Fruit fly (Drosophila melanogaster) whole organism, pupa: ENCODE measurements around the gene Rfx.

ENCODE experiments used
- CG10348 ChIP-seq: fragments of 200-800 bp; sonication (Bioruptor generic); IDR thresholded peaks from 2 replicates; pipeline ENCODE4 v1.3.6; 2022; ENCODE audit warnings: missing biosample characterization, missing genetic modification characterization
- CG12605 ChIP-seq: fragments of 200-800 bp; sonication (Bioruptor generic); IDR thresholded peaks from 2 replicates; pipeline ENCODE4 v1.3.6; 2022; ENCODE audit warnings: missing biosample characterization, missing genetic modification characterization
- CG13204 ChIP-seq: fragments of 200-800 bp; sonication (Bioruptor generic); optimal IDR thresholded peaks from 2 replicates; lab custom pipeline; 2018; ENCODE audit warnings: missing biosample characterization, mild to moderate bottlenecking, missing genetic modification characterization, moderate library complexity
- CG14655 ChIP-seq: fragments of 200-800 bp; sonication (Bioruptor generic); optimal IDR thresholded peaks from 3 replicates; lab custom pipeline; 2017; ENCODE audit warnings: mild to moderate bottlenecking, missing biosample characterization, missing genetic modification reagents, missing genetic modification characterization
- CG15710 ChIP-seq: fragments of 200-800 bp; sonication (Bioruptor generic); optimal IDR thresholded peaks from 2 replicates; lab custom pipeline; 2018; ENCODE audit warnings: missing biosample characterization, mild to moderate bottlenecking, missing genetic modification characterization, moderate library complexity
- CG17806 ChIP-seq: fragments of 200-800 bp; sonication (Bioruptor generic); optimal IDR thresholded peaks from 2 replicates; lab custom pipeline; 2018; ENCODE audit warnings: missing biosample characterization, mild to moderate bottlenecking, missing genetic modification characterization, moderate library complexity
- CG32121 ChIP-seq: fragments of 200-800 bp; sonication (Bioruptor generic); IDR thresholded peaks from 2 replicates; pipeline ENCODE4 v1.3.6; 2022; ENCODE audit warnings: missing biosample characterization, missing genetic modification characterization
- CG34367 ChIP-seq: fragments of 200-800 bp; sonication (Bioruptor generic); optimal IDR thresholded peaks from 2 replicates; lab custom pipeline; 2018; ENCODE audit warnings: missing biosample characterization, mild to moderate bottlenecking, missing genetic modification characterization
- CG4496 ChIP-seq: fragments of 200-800 bp; sonication (Bioruptor generic); IDR thresholded peaks from 3 replicates; pipeline ENCODE4 v1.3.6; 2022; ENCODE audit warnings: missing biosample characterization, missing genetic modification characterization
- CG8159 ChIP-seq: fragments of 200-800 bp; sonication (Bioruptor generic); optimal IDR thresholded peaks from 3 replicates; lab custom pipeline; 2018; ENCODE audit warnings: missing biosample characterization, mild to moderate bottlenecking, missing genetic modification characterization, moderate library complexity
- CG8301 ChIP-seq: fragments of 200-800 bp; sonication (Bioruptor generic); optimal IDR thresholded peaks from 2 replicates; lab custom pipeline; 2018; ENCODE audit warnings: missing biosample characterization, mild to moderate bottlenecking, missing genetic modification characterization
- CG9948 ChIP-seq: fragments of 200-800 bp; sonication (Bioruptor generic); optimal IDR thresholded peaks from 2 replicates; lab custom pipeline; 2018; ENCODE audit warnings: missing biosample characterization, mild to moderate bottlenecking, missing genetic modification characterization, moderate library complexity
- D1 ChIP-seq: fragments of 200-800 bp; sonication (Bioruptor generic); optimal IDR thresholded peaks from 2 replicates; lab custom pipeline; 2018; ENCODE audit warnings: missing biosample characterization, mild to moderate bottlenecking, missing genetic modification characterization, moderate library complexity
- EcR ChIP-seq: fragments of 200-800 bp; sonication (Bioruptor generic); optimal IDR thresholded peaks from 3 replicates; lab custom pipeline; 2019; ENCODE audit warnings: missing biosample characterization, missing genetic modification characterization, mild to moderate bottlenecking, moderate library complexity, missing genetic modification reagents
- Ets98B ChIP-seq: fragments of 200-800 bp; sonication (Bioruptor generic); IDR thresholded peaks from 2 replicates; pipeline ENCODE4 v1.3.6; 2022; ENCODE audit warnings: missing biosample characterization, missing genetic modification characterization
- Pif1A ChIP-seq: fragments of 200-800 bp; sonication (Bioruptor generic); optimal IDR thresholded peaks from 3 replicates; lab custom pipeline; 2016; ENCODE audit warnings: missing biosample characterization, missing genetic modification characterization
- Pif1B ChIP-seq: fragments of 200-800 bp; sonication (Bioruptor generic); optimal IDR thresholded peaks from 3 replicates; lab custom pipeline; 2016; ENCODE audit warnings: missing biosample characterization, missing genetic modification characterization
- Snoo ChIP-seq: fragments of 200-800 bp; sonication (Bioruptor generic); optimal IDR thresholded peaks from 3 replicates; lab custom pipeline; 2017; ENCODE audit warnings: missing biosample characterization, mild to moderate bottlenecking, missing genetic modification characterization, inconsistent platforms
- fd96Ca ChIP-seq: fragments of 200-800 bp; sonication (Bioruptor generic); IDR thresholded peaks from 3 replicates; pipeline ENCODE4 v1.3.6; 2022; ENCODE audit warnings: missing biosample characterization, missing genetic modification characterization
- gl ChIP-seq: fragments of 200-800 bp; sonication (Bioruptor generic); optimal IDR thresholded peaks from 2 replicates; lab custom pipeline; 2018; ENCODE audit warnings: missing biosample characterization, mild to moderate bottlenecking, missing genetic modification characterization
- rn ChIP-seq: fragments of 200-800 bp; sonication (Bioruptor generic); IDR thresholded peaks from 2 replicates; pipeline ENCODE4 v1.3.6; 2022; ENCODE audit warnings: missing biosample characterization, missing genetic modification characterization

Gene Rfx

dm6 chr3R:10389027-10389465 lies 11.2 kb upstream of the Rfx start:
- TF ChIP-seq rn (GFP tag; lab: Robert Waterston, UW) (no peak), EcR (GFP tag; lab: Kevin White, UChicago) (peak; percentile 19), gl (tag; lab: Kevin White, UChicago) (peak; percentile 5), CG8159 (tag; lab: Kevin White, UChicago) (no peak), CG13204 (peak; percentile 45), CG15710 (no peak), Pif1B (no peak)

dm6 chr3R:10388128-10389026 lies 10.5 kb upstream of the Rfx start, which contains the start of gene cwo:
Gene cwo, plus strand, starts transcription at chr3R:10388258.
- TF ChIP-seq EcR (GFP tag; lab: Kevin White, UChicago) (no peak), CG8301 (no peak), Pif1A (GFP tag; lab: Kevin White, UChicago) (no peak), Ets98B (no peak), rn (GFP tag; lab: Robert Waterston, UW) (no peak), CG10348 (GFP tag; lab: Robert Waterston, UW) (no peak), gl (tag; lab: Kevin White, UChicago) (no peak), Pif1B (no peak), CG9948 (tag; lab: Kevin White, UChicago) (no peak), CG14655 (GFP tag; lab: Kevin White, UChicago) (no peak), CG15710 (no peak), CG4496 (GFP tag; lab: Robert Waterston, UW) (no peak)

DNA sequence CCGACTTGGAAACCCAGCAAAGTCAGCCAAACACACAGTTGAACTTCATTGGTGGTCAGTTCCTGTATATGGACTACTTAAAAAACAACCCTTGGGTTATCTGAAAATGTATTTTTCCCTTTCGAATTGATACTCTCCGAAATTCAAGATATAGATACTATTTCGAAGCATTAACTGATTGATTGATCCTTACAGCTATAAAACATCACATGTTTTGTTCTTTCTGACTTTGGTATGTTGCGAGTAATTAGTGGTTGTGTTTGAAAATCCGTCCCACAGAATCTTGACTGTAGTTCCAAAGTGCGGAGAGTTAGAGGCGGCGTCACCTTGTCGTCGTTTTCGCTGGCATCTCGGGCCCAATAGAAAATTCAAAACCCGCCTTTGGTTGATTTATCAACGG lies 2.2 kb upstream of the Rfx start:
- TF ChIP-seq CG8301 (peak; percentile 43), CG14655 (GFP tag; lab: Kevin White, UChicago) (peak; percentile 30), fd96Ca (GFP tag; lab: Robert Waterston, UW) (no peak)
- TF ChIP-seq, all 21 proteins: peak for 2

DNA sequence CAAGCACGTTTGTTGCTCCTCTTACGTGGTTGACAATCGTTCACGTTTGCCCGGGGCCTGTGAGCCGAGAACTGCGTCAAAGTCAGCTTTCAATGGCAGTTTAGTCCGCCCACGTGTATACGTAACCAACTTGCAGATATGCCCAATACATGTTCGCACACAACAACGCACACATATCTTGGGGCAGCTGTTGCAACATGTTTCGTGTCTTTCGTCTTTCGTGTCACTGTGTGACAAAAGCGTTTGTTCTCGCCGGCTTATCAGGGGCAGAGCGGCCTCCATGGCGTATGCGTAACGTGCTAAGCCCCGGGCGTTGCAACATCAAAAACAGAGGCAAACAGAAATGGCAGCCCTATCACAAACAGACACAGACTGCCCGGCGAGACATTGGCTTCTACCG lies 1.5 kb upstream of the Rfx start:
- no peak for TF ChIP-seq gl (tag; lab: Kevin White, UChicago)
- TF ChIP-seq CG17806 (tag; lab: Kevin White, UChicago) = no peak
- TF ChIP-seq Snoo (tag; lab: Kevin White, UChicago) = no peak
- no peak for TF ChIP-seq CG10348 (GFP tag; lab: Robert Waterston, UW)
- no peak for TF ChIP-seq fd96Ca (GFP tag; lab: Robert Waterston, UW)
- TF ChIP-seq Ets98B = no peak
- no peak for TF ChIP-seq CG32121
- no peak for TF ChIP-seq CG8159 (tag; lab: Kevin White, UChicago)
- no peak for TF ChIP-seq Pif1B
- TF ChIP-seq CG13204 = no peak

DNA sequence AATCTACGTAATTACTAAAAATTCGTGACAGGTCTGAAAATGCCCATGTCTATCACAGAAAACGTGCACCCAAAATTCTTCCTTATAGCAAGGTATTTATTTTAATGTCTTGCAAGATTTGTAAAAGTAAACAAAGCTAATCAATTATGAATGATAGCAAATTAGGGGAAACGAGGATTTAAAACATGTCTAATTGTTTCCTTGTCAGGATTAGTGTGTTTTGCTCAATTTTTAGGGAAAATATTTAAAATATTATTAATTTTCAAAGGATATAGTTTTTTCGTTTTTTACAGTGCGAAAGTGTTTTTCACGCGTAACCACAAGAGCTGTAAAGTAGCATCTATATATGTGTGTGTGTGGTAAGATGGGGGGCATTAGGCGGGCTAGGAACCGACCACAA lies 1.1 kb upstream of the Rfx start:
- TF ChIP-seq CG12605 (GFP tag; lab: Robert Waterston, UW) (no peak), CG14655 (GFP tag; lab: Kevin White, UChicago) (peak; percentile 24), D1 (tag; lab: Kevin White, UChicago) (no peak), CG32121 (no peak), CG17806 (tag; lab: Kevin White, UChicago) (no peak), CG34367 (no peak)

dm6 chr3R:10370495-10370894 lies 7.4 kb downstream of the Rfx start:
- TF ChIP-seq CG10348 (GFP tag; lab: Robert Waterston, UW) (no peak), CG15710 (no peak), fd96Ca (GFP tag; lab: Robert Waterston, UW) (no peak), Pif1B (no peak)
- TF ChIP-seq, all 21 proteins: peak for 0

dm6 chr3R:10369799-10370198 lies 8.1 kb downstream of the Rfx start:
- no peak for TF ChIP-seq Snoo (tag; lab: Kevin White, UChicago)
- no peak for TF ChIP-seq CG8301
- no peak for TF ChIP-seq CG12605 (GFP tag; lab: Robert Waterston, UW)
- no peak for TF ChIP-seq D1 (tag; lab: Kevin White, UChicago)
- no peak for TF ChIP-seq CG32121
- no peak for TF ChIP-seq CG4496 (GFP tag; lab: Robert Waterston, UW)
- TF ChIP-seq CG34367 = no peak
- TF ChIP-seq Ets98B = no peak
- no peak for TF ChIP-seq EcR (GFP tag; lab: Kevin White, UChicago)
- no peak for TF ChIP-seq fd96Ca (GFP tag; lab: Robert Waterston, UW)
- no peak for TF ChIP-seq CG15710
- TF ChIP-seq CG10348 (GFP tag; lab: Robert Waterston, UW) = no peak
- TF ChIP-seq CG9948 (tag; lab: Kevin White, UChicago) = no peak
- TF ChIP-seq, all 21 proteins: peak for 0
